Fruit fly (Drosophila melanogaster) whole organism, embryonic: ENCODE data around the gene vnd.
A peak's percentile ranks its signal among the peaks of the same experiment; 100 is the strongest.

Source experiments
- Blimp-1 ChIP-seq: fragments of 200-800 bp; sonication (Bioruptor generic); optimal IDR thresholded peaks from 3 replicates; lab custom pipeline; 2018; ENCODE audit warnings: missing biosample characterization, missing genetic modification characterization, mild to moderate bottlenecking, moderate library complexity, missing genetic modification reagents
- CG10274 ChIP-seq: fragments of 200-800 bp; sonication (Bioruptor generic); optimal IDR thresholded peaks from 3 replicates; lab custom pipeline; 2017; ENCODE audit warnings: missing biosample characterization, mild to moderate bottlenecking, missing genetic modification characterization
- CG10366 ChIP-seq: fragments of 200-800 bp; sonication (Bioruptor generic); IDR thresholded peaks from 2 replicates; pipeline ENCODE4 v1.3.6; 2022; ENCODE audit warnings: missing biosample characterization, missing genetic modification characterization
- CG10462 ChIP-seq: fragments of 200-800 bp; sonication (Bioruptor generic); optimal IDR thresholded peaks from 2 replicates; lab custom pipeline; 2016; ENCODE audit warnings: missing biosample characterization, missing genetic modification characterization
- CG10543 ChIP-seq: fragments of 200-800 bp; sonication (Bioruptor generic); optimal IDR thresholded peaks from 3 replicates; lab custom pipeline; 2017; ENCODE audit warnings: missing biosample characterization, mild to moderate bottlenecking, missing genetic modification characterization, moderate library complexity
- CG10959 ChIP-seq: fragments of 200-800 bp; sonication (Bioruptor generic); IDR thresholded peaks from 2 replicates; pipeline ENCODE4 v1.3.6; 2022; ENCODE audit warnings: missing biosample characterization, missing genetic modification characterization
- CG11085 ChIP-seq: fragments of 200-800 bp; sonication (Bioruptor generic); IDR thresholded peaks from 2 replicates; pipeline ENCODE4 v1.3.6; 2022; ENCODE audit warnings: missing biosample characterization, missing genetic modification characterization
- CG11398 ChIP-seq: fragments of 200-800 bp; sonication (Bioruptor generic); optimal IDR thresholded peaks from 2 replicates; lab custom pipeline; 2016; ENCODE audit warnings: missing biosample characterization, missing genetic modification characterization
- CG11456 ChIP-seq: fragments of 200-800 bp; sonication (Bioruptor generic); IDR thresholded peaks from 3 replicates; pipeline ENCODE4 v1.3.6; 2022; ENCODE audit warnings: missing biosample characterization, missing genetic modification characterization
- CG13424 ChIP-seq: fragments of 200-800 bp; sonication (Bioruptor generic); optimal IDR thresholded peaks from 2 replicates; lab custom pipeline; 2019; ENCODE audit warnings: missing biosample characterization, mild to moderate bottlenecking, missing genetic modification characterization, moderate library complexity
- CG14050 ChIP-seq: fragments of 200-800 bp; sonication (Bioruptor generic); IDR thresholded peaks from 3 replicates; pipeline ENCODE4 v1.3.6; 2022; ENCODE audit warnings: missing biosample characterization, missing genetic modification characterization
- CG17361 ChIP-seq: fragments of 200-800 bp; sonication (Bioruptor generic); IDR thresholded peaks from 3 replicates; pipeline ENCODE4 v1.3.6; 2022; ENCODE audit warnings: missing biosample characterization, missing genetic modification characterization
- CG2129 ChIP-seq: fragments of 200-800 bp; sonication (Bioruptor generic); IDR thresholded peaks from 2 replicates; pipeline ENCODE4 v1.3.6; 2022; ENCODE audit warnings: missing biosample characterization, missing genetic modification characterization; ENCODE audit not compliant: partially characterized antibody
- CG2875 ChIP-seq: fragments of 200-800 bp; sonication (Bioruptor generic); optimal IDR thresholded peaks from 2 replicates; lab custom pipeline; 2017; ENCODE audit warnings: missing biosample characterization, mild to moderate bottlenecking, missing genetic modification characterization, missing genetic modification reagents
- CG30403 ChIP-seq: fragments of 200-800 bp; sonication (Bioruptor generic); optimal IDR thresholded peaks from 3 replicates; lab custom pipeline; 2016; ENCODE audit warnings: missing biosample characterization, missing genetic modification characterization
- CG32532 ChIP-seq: fragments of 200-800 bp; sonication (Bioruptor generic); IDR thresholded peaks from 2 replicates; pipeline ENCODE4 v1.3.6; 2022; ENCODE audit warnings: missing biosample characterization, missing genetic modification characterization
- CG4730 ChIP-seq: fragments of 200-800 bp; sonication (Bioruptor generic); IDR thresholded peaks from 2 replicates; pipeline ENCODE4 v1.3.6; 2022; ENCODE audit warnings: missing biosample characterization, missing genetic modification characterization
- CG5245 ChIP-seq: fragments of 200-800 bp; sonication (Bioruptor generic); optimal IDR thresholded peaks from 3 replicates; lab custom pipeline; 2016; ENCODE audit warnings: missing biosample characterization, missing genetic modification characterization
- CG6791 ChIP-seq: fragments of 200-800 bp; sonication (Bioruptor generic); IDR thresholded peaks from 3 replicates; pipeline ENCODE4 v1.3.6; 2022; ENCODE audit warnings: missing biosample characterization, missing genetic modification characterization; ENCODE audit not compliant: partially characterized antibody
- CG6854 ChIP-seq: fragments of 200-800 bp; sonication (Bioruptor generic); optimal IDR thresholded peaks from 3 replicates; lab custom pipeline; 2017; ENCODE audit warnings: missing biosample characterization, mild to moderate bottlenecking, missing genetic modification characterization
- CG7928 ChIP-seq: fragments of 200-800 bp; sonication (Bioruptor generic); optimal IDR thresholded peaks from 2 replicates; lab custom pipeline; 2017; ENCODE audit warnings: missing biosample characterization, mild to moderate bottlenecking, missing genetic modification characterization
- CG9437 ChIP-seq: fragments of 200-800 bp; sonication (Bioruptor generic); optimal IDR thresholded peaks from 2 replicates; lab custom pipeline; 2018; ENCODE audit warnings: missing biosample characterization, mild to moderate bottlenecking, missing genetic modification characterization
- CG9817 ChIP-seq: fragments of 200-800 bp; sonication (Bioruptor generic); optimal IDR thresholded peaks from 2 replicates; lab custom pipeline; 2018; ENCODE audit warnings: missing biosample characterization, mild to moderate bottlenecking, missing genetic modification characterization, moderate library complexity
- CG9932 ChIP-seq: fragments of 200-800 bp; sonication (Bioruptor generic); IDR thresholded peaks from 2 replicates; pipeline ENCODE4 v1.3.6; 2022; ENCODE audit warnings: missing biosample characterization, missing genetic modification characterization
- Dad ChIP-seq: fragments of 200-800 bp; sonication (Bioruptor generic); optimal IDR thresholded peaks from 3 replicates; lab custom pipeline; 2016; ENCODE audit warnings: missing biosample characterization, missing genetic modification characterization
- Dek ChIP-seq: fragments of 200-800 bp; sonication (Bioruptor generic); optimal IDR thresholded peaks from 3 replicates; lab custom pipeline; 2019; ENCODE audit warnings: missing biosample characterization, mild to moderate bottlenecking, missing genetic modification characterization, moderate library complexity
- Fer1 ChIP-seq: fragments of 200-800 bp; sonication (Bioruptor generic); optimal IDR thresholded peaks from 2 replicates; lab custom pipeline; 2017; ENCODE audit warnings: missing biosample characterization, mild to moderate bottlenecking, missing genetic modification characterization
- H15 ChIP-seq: fragments of 200-800 bp; sonication (Bioruptor generic); IDR thresholded peaks from 3 replicates; pipeline ENCODE4 v1.3.6; 2022; ENCODE audit warnings: missing biosample characterization, missing genetic modification characterization
- HLHmδ ChIP-seq: fragments of 200-800 bp; sonication (Bioruptor generic); optimal IDR thresholded peaks from 2 replicates; lab custom pipeline; 2018; ENCODE audit warnings: missing biosample characterization, mild to moderate bottlenecking, missing genetic modification characterization, moderate library complexity
- MBD-R2 ChIP-seq: fragments of 200-800 bp; sonication (Bioruptor generic); IDR thresholded peaks from 2 replicates; pipeline ENCODE4 v1.3.6; 2022; ENCODE audit warnings: missing biosample characterization, missing genetic modification characterization
- NfI ChIP-seq: fragments of 200-800 bp; sonication (Bioruptor generic); optimal IDR thresholded peaks from 3 replicates; lab custom pipeline; 2018; ENCODE audit warnings: missing biosample characterization, mild to moderate bottlenecking, missing genetic modification characterization, moderate library complexity
- chinmo ChIP-seq: fragments of 200-800 bp; sonication (Bioruptor generic); IDR thresholded peaks from 4 replicates; pipeline ENCODE4 v1.3.6; 2022; ENCODE audit warnings: missing biosample characterization, missing genetic modification characterization; ENCODE audit not compliant: partially characterized antibody
- danr ChIP-seq: fragments of 200-800 bp; sonication (Bioruptor generic); IDR thresholded peaks from 2 replicates; pipeline ENCODE4 v1.3.6; 2022; ENCODE audit warnings: missing biosample characterization, missing genetic modification characterization
- fd64A ChIP-seq: fragments of 200-800 bp; sonication (Bioruptor generic); optimal IDR thresholded peaks from 3 replicates; lab custom pipeline; 2018; ENCODE audit warnings: missing biosample characterization, mild to moderate bottlenecking, missing genetic modification characterization
- fd96Cb ChIP-seq: fragments of 200-800 bp; sonication (Bioruptor generic); optimal IDR thresholded peaks from 2 replicates; lab custom pipeline; 2018; ENCODE audit warnings: missing biosample characterization, mild to moderate bottlenecking, missing genetic modification characterization, moderate library complexity
- gro ChIP-seq: fragments of 200-800 bp; sonication (Bioruptor generic); optimal IDR thresholded peaks from 2 replicates; lab custom pipeline; 2016; ENCODE audit warnings: missing biosample characterization, missing genetic modification characterization
- gsb ChIP-seq: fragments of 200-800 bp; sonication (Bioruptor generic); IDR thresholded peaks from 2 replicates; pipeline ENCODE4 v1.3.6; 2022; ENCODE audit warnings: missing biosample characterization, missing genetic modification characterization
- hb ChIP-seq: fragments of 200-800 bp; sonication (Bioruptor generic); IDR thresholded peaks from 3 replicates; pipeline ENCODE4 v1.3.6; 2022; ENCODE audit warnings: missing biosample characterization, missing genetic modification characterization; ENCODE audit not compliant: partially characterized antibody
- insv ChIP-seq, 2 experiments: fragments of 200-800 bp; sonication (Bioruptor generic); optimal IDR thresholded peaks; 3 replicates each; lab custom pipeline; 2016 to 2018; ENCODE audit warnings: missing biosample characterization in 2 of 2, missing genetic modification characterization in 2 of 2
- inv ChIP-seq: fragments of 200-800 bp; sonication (Bioruptor generic); IDR thresholded peaks from 2 replicates; pipeline ENCODE4 v1.3.6; 2022; ENCODE audit warnings: missing biosample characterization, missing genetic modification characterization; ENCODE audit not compliant: partially characterized antibody
- kah ChIP-seq: fragments of 200-800 bp; sonication (Bioruptor generic); optimal IDR thresholded peaks from 2 replicates; lab custom pipeline; 2018; ENCODE audit warnings: missing biosample characterization, mild to moderate bottlenecking, missing genetic modification characterization
- odd ChIP-seq: fragments of 200-800 bp; sonication (Bioruptor generic); optimal IDR thresholded peaks from 2 replicates; lab custom pipeline; 2017; ENCODE audit warnings: missing biosample characterization, mild to moderate bottlenecking, missing genetic modification characterization
- org-1 ChIP-seq: fragments of 200-800 bp; sonication (Bioruptor generic); optimal IDR thresholded peaks from 2 replicates; lab custom pipeline; 2017; ENCODE audit warnings: missing biosample characterization, missing genetic modification characterization
- peb ChIP-seq: fragments of 200-800 bp; sonication (Bioruptor generic); IDR thresholded peaks from 2 replicates; pipeline ENCODE4 v1.3.6; 2022; ENCODE audit warnings: missing biosample characterization, missing genetic modification characterization
- slbo ChIP-seq: fragments of 200-800 bp; sonication (Bioruptor generic); IDR thresholded peaks from 2 replicates; pipeline ENCODE4 v1.3.6; 2022; ENCODE audit warnings: missing biosample characterization, missing genetic modification characterization
- tio ChIP-seq: fragments of 200-800 bp; sonication (Bioruptor generic); optimal IDR thresholded peaks from 2 replicates; lab custom pipeline; 2017; ENCODE audit warnings: missing biosample characterization, missing genetic modification characterization, inconsistent platforms
- wdn ChIP-seq: fragments of 200-800 bp; sonication (Bioruptor generic); IDR thresholded peaks from 2 replicates; pipeline ENCODE4 v1.3.6; 2022; ENCODE audit warnings: missing biosample characterization, missing genetic modification characterization
- wor ChIP-seq: fragments of 200-800 bp; sonication (Bioruptor generic); IDR thresholded peaks from 2 replicates; pipeline ENCODE4 v1.3.6; 2022; ENCODE audit warnings: missing biosample characterization, missing genetic modification characterization
- yki ChIP-seq: fragments of >200 bp; optimal IDR thresholded peaks from 3 replicates; lab custom pipeline; 2018
- zfh1 ChIP-seq: fragments of 200-800 bp; sonication (Bioruptor generic); IDR thresholded peaks from 3 replicates; pipeline ENCODE4 v1.3.6; 2022; ENCODE audit warnings: missing biosample characterization, missing genetic modification characterization

Gene vnd

DNA sequence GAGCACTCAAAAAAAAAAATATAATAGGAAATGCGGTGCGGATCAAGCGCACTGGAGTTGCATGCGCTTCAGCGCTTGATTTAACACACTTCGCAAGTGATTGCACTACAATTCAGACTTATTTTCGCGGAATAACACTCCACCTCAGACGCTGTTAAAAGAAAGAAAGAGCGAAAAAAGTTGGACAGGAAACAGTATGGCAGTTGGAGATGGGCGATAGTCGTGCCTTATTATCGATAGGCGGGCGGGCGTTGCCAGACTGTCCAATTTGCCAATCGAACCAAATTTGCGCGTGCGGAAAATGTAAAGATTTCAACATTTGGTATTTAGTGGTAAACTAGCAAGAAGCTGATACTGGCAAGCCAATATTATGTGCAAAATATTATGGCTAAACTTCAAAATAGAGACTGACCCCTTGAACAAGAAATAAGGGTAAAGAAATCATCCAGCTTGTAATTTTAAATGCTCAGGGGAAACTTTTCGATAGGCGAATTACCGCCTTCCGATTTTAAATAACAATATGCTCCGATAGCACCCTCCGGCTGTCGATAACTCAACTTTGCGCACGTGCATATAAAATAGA, 47.4 kb downstream of the vnd start, which contains the start of the genes RpL36 and Mybbp1A (continued):
- TF ChIP-seq CG4730 (GFP tag; lab: Robert Waterston, UW) (peak; percentile 41; the same call in 1 of the 2 replicates), peb (GFP tag; lab: Robert Waterston, UW) (no peak), fd64A (GFP tag; lab: Kevin White, UChicago) (peak; percentile 68), H15 (peak; percentile 64; the same call in 2 of the 3 replicates), chinmo (GFP tag; lab: Robert Waterston, UW) (peak; percentile 80; the same call in 2 of the 4 replicates), CG2129 (GFP tag; lab: Robert Waterston, UW) (peak; percentile 53), fd96Cb (tag; lab: Kevin White, UChicago) (no peak), CG13424 (tag; lab: Kevin White, UChicago) (peak; percentile 34), wor (GFP tag; lab: Robert Waterston, UW) (no peak), tio (GFP tag; lab: Kevin White, UChicago) (no peak), hb (GFP tag; lab: Robert Waterston, UW) (peak; percentile 93), Dad (GFP tag; lab: Kevin White, UChicago) (peak; percentile 56), zfh1 (peak; percentile 79), gsb (GFP tag; lab: Robert Waterston, UW) (peak; percentile 24; the same call in 1 of the 2 replicates), CG11398 (GFP tag; lab: Kevin White, UChicago) (peak; percentile 65), HLHmδ (GFP tag; lab: Kevin White, UChicago) (peak; percentile 74), kah (GFP tag; lab: Kevin White, UChicago) (peak; percentile 45), CG6854 (GFP tag; lab: Kevin White, UChicago) (peak; percentile 66), CG14050 (GFP tag; lab: Robert Waterston, UW) (peak; percentile 32; the same call in 2 of the 3 replicates), CG2875 (GFP tag; lab: Kevin White, UChicago) (peak; percentile 72), CG32532 (GFP tag; lab: Robert Waterston, UW) (peak; percentile 83), insv (GFP tag; optimal IDR thresholded peaks at IDR 0.05; lab: Kevin White, UChicago) (peak in 1 of 2 experiments; percentile 63), CG7928 (GFP tag; lab: Kevin White, UChicago) (peak; percentile 59), MBD-R2 (GFP tag; lab: Robert Waterston, UW) (0 out of 2 replicates have a peak, but pooled peaks have one; percentile 42), slbo (GFP tag; lab: Robert Waterston, UW) (peak; percentile 79), CG10366 (GFP tag; lab: Robert Waterston, UW) (peak; percentile 58), Blimp-1 (GFP tag; lab: Kevin White, UChicago) (no peak), danr (GFP tag; lab: Robert Waterston, UW) (no peak), inv (GFP tag; lab: Robert Waterston, UW) (peak; percentile 85), CG30403 (peak; percentile 72), CG10274 (GFP tag; lab: Kevin White, UChicago) (peak; percentile 69), CG10543 (GFP tag; lab: Kevin White, UChicago) (peak; percentile 89), NfI (GFP tag; lab: Kevin White, UChicago) (peak; percentile 86), org-1 (GFP tag; lab: Kevin White, UChicago) (peak; percentile 72), CG5245 (peak; percentile 16), CG10462 (GFP tag; lab: Kevin White, UChicago) (no peak), CG9817 (tag; lab: Kevin White, UChicago) (peak; percentile 72), Fer1 (GFP tag; lab: Kevin White, UChicago) (peak; percentile 87), CG11085 (GFP tag; lab: Robert Waterston, UW) (peak; percentile 71), CG6791 (GFP tag; lab: Robert Waterston, UW) (peak; percentile 85), yki (lab: Kevin White, UChicago) (no peak), odd (GFP tag; lab: Kevin White, UChicago) (peak; percentile 60), Dek (tag; lab: Kevin White, UChicago) (peak; percentile 41), gro (GFP tag; lab: Kevin White, UChicago) (peak; percentile 83), CG10959 (GFP tag; lab: Robert Waterston, UW) (no peak), CG9437 (peak; percentile 46), wdn (GFP tag; lab: Robert Waterston, UW) (0 out of 2 replicates have a peak, but pooled peaks have one; percentile 43), CG9932 (GFP tag; lab: Robert Waterston, UW) (peak; percentile 68), CG11456 (GFP tag; lab: Robert Waterston, UW) (peak; percentile 79; the same call in 2 of the 3 replicates), CG17361 (peak; percentile 76; the same call in 2 of the 3 replicates)
